Worm (Caenorhabditis elegans) whole organism, mixed stage, embryonic: ENCODE data around the gene srh-173.

Experiments used
- bed-3 ChIP-seq: fragments of 200-800 bp; sonication (Bioruptor generic); optimal IDR thresholded peaks from 3 replicates; lab custom pipeline; 2018; ENCODE audit warnings: mild to moderate bottlenecking, missing genetic modification characterization, moderate library complexity, missing compliant biosample characterization
- ceh-43 ChIP-seq: fragments of 200-800 bp; sonication (Bioruptor generic); optimal IDR thresholded peaks from 2 replicates; lab custom pipeline; 2018; ENCODE audit warnings: mild to moderate bottlenecking, missing genetic modification characterization, moderate library complexity, missing compliant biosample characterization
- ces-1 ChIP-seq: fragments of 150-350 bp; optimal IDR thresholded peaks from 2 replicates; lab custom pipeline; 2014; ENCODE audit warnings: missing biosample characterization, missing genetic modification reagents, missing genetic modification characterization
- cnd-1 ChIP-seq: fragments of 200-800 bp; sonication (Bioruptor generic); optimal IDR thresholded peaks from 2 replicates; lab custom pipeline; 2018; ENCODE audit warnings: mild to moderate bottlenecking, missing genetic modification characterization, missing compliant biosample characterization
- elt-3 ChIP-seq: fragments of 150-350 bp; optimal IDR thresholded peaks from 2 replicates; lab custom pipeline; 2014; ENCODE audit warnings: missing biosample characterization, missing genetic modification characterization
- flh-1 ChIP-seq: fragments of 200-800 bp; sonication (Bioruptor generic); optimal IDR thresholded peaks from 2 replicates; lab custom pipeline; 2018; ENCODE audit warnings: mild to moderate bottlenecking, missing genetic modification characterization, moderate library complexity, missing compliant biosample characterization
- ham-2 ChIP-seq: fragments of 200-800 bp; sonication (Bioruptor generic); optimal IDR thresholded peaks from 2 replicates; lab custom pipeline; 2018; ENCODE audit warnings: mild to moderate bottlenecking, missing genetic modification characterization, missing compliant biosample characterization
- lsy-2 ChIP-seq: fragments of 150-350 bp; optimal IDR thresholded peaks from 2 replicates; lab custom pipeline; 2014; ENCODE audit warnings: missing biosample characterization, missing genetic modification characterization
- mab-5 ChIP-seq: fragments of 150-350 bp; optimal IDR thresholded peaks from 2 replicates; lab custom pipeline; 2014; ENCODE audit warnings: missing biosample characterization, missing genetic modification characterization
- mep-1 ChIP-seq: fragments of 150-350 bp; optimal IDR thresholded peaks from 2 replicates; lab custom pipeline; 2017; ENCODE audit warnings: missing biosample characterization, missing genetic modification reagents, missing genetic modification characterization, inconsistent platforms
- mls-2 ChIP-seq: sonication (generic microtip); optimal IDR thresholded peaks from 2 replicates; lab custom pipeline; 2016; ENCODE audit warnings: mild to moderate bottlenecking, missing genetic modification characterization, moderate library complexity, missing compliant biosample characterization
- nhr-2 ChIP-seq: fragments of 150-350 bp; optimal IDR thresholded peaks from 2 replicates; lab custom pipeline; 2014; ENCODE audit warnings: missing biosample characterization, missing genetic modification characterization
- nhr-237 ChIP-seq: fragments of 150-350 bp; optimal IDR thresholded peaks from 2 replicates; lab custom pipeline; 2014; ENCODE audit warnings: missing biosample characterization, missing genetic modification characterization
- pha-4 ChIP-seq: fragments of 150-350 bp; optimal IDR thresholded peaks from 2 replicates; lab custom pipeline; 2018; ENCODE audit warnings: missing biosample characterization, missing genetic modification reagents, missing genetic modification characterization
- snpc-4 ChIP-seq: fragments of 150-350 bp; optimal IDR thresholded peaks from 2 replicates; lab custom pipeline; 2014; ENCODE audit warnings: missing biosample characterization, missing genetic modification characterization
- tbx-8 ChIP-seq: fragments of 200-800 bp; sonication (Bioruptor generic); optimal IDR thresholded peaks from 2 replicates; lab custom pipeline; 2018; ENCODE audit warnings: mild to moderate bottlenecking, missing genetic modification characterization, moderate library complexity, missing compliant biosample characterization
- unc-120 ChIP-seq: sonication (generic microtip); optimal IDR thresholded peaks from 2 replicates; lab custom pipeline; 2017; ENCODE audit warnings: missing genetic modification characterization, missing compliant biosample characterization; ENCODE audit not compliant: poor library complexity, severe bottlenecking
- unc-39 ChIP-seq: fragments of 150-350 bp; optimal IDR thresholded peaks from 2 replicates; lab custom pipeline; 2014; ENCODE audit warnings: missing biosample characterization, missing genetic modification characterization
- unc-62 ChIP-seq: fragments of 150-350 bp; optimal IDR thresholded peaks from 2 replicates; lab custom pipeline; 2014; ENCODE audit warnings: missing biosample characterization, missing genetic modification reagents, missing genetic modification characterization
- zip-8 ChIP-seq: fragments of 150-350 bp; optimal IDR thresholded peaks from 2 replicates; lab custom pipeline; 2014; ENCODE audit warnings: missing biosample characterization, missing genetic modification characterization
- ztf-11 ChIP-seq: fragments of 150-350 bp; optimal IDR thresholded peaks from 2 replicates; lab custom pipeline; 2014; ENCODE audit warnings: missing biosample characterization, missing genetic modification characterization

srh-173 gene

ce11 chrV:20007470-20007869 lies 34.4 kb downstream of the srh-173 start, which contains the start of gene Y60A3A.23:
Gene Y60A3A.23, plus strand, starts transcription at chrV:20007770.
- TF ChIP-seq zip-8: no peak
- no peak for TF ChIP-seq unc-120 (tag; lab: Kevin White, UChicago)
- TF ChIP-seq mep-1 (tag; lab: Kevin White, UChicago): no peak
- TF ChIP-seq bed-3 (GFP tag; lab: Kevin White, UChicago): no peak
- TF ChIP-seq cnd-1 (tag; lab: Kevin White, UChicago): no peak
- no peak for TF ChIP-seq lsy-2 (tag; lab: Kevin White, UChicago)
- no peak for TF ChIP-seq mab-5 (tag; lab: Kevin White, UChicago)
- TF ChIP-seq ztf-11 (tag; lab: Kevin White, UChicago): no peak
- TF ChIP-seq ces-1 (GFP tag; lab: Kevin White, UChicago): no peak
- no peak for TF ChIP-seq snpc-4 (tag; lab: Kevin White, UChicago)
- no peak for TF ChIP-seq elt-3 (tag; lab: Kevin White, UChicago)
- TF ChIP-seq unc-62 (GFP tag; lab: Kevin White, UChicago): no peak
- no peak for TF ChIP-seq ham-2
- no peak for TF ChIP-seq nhr-2 (tag; lab: Kevin White, UChicago)
- no peak for TF ChIP-seq nhr-237 (tag; lab: Kevin White, UChicago)
- TF ChIP-seq tbx-8 (GFP tag; lab: Kevin White, UChicago): no peak
- TF ChIP-seq mls-2 (tag; lab: Kevin White, UChicago): no peak

ce11 chrV:20011199-20011598 lies 38.1 kb downstream of the srh-173 start:
- TF ChIP-seq zip-8 (peak; percentile 44), nhr-2 (tag; lab: Kevin White, UChicago) (no peak), ham-2 (no peak), ceh-43 (GFP tag; lab: Kevin White, UChicago) (no peak)

ce11 chrV:20011654-20012053 lies 38.6 kb downstream of the srh-173 start, which contains the start of gene Y60A3A.21:
Gene Y60A3A.21, plus strand, starts transcription at chrV:20011954.
- TF ChIP-seq snpc-4 (tag; lab: Kevin White, UChicago): no peak

ce11 chrV:20021347-20021746 lies 48.3 kb downstream of the srh-173 start:
- no peak for TF ChIP-seq bed-3 (GFP tag; lab: Kevin White, UChicago)
- TF ChIP-seq mab-5 (tag; lab: Kevin White, UChicago): peak; percentile 25
- TF ChIP-seq unc-120 (tag; lab: Kevin White, UChicago): peak; percentile 21
- TF ChIP-seq unc-62 (GFP tag; lab: Kevin White, UChicago): peak; percentile 87
- no peak for TF ChIP-seq lsy-2 (tag; lab: Kevin White, UChicago)
- TF ChIP-seq pha-4 (tag; lab: Kevin White, UChicago): no peak
- TF ChIP-seq unc-39 (tag; lab: Kevin White, UChicago): no peak

- TF ChIP-seq nhr-237 (tag; lab: Kevin White, UChicago) (no peak), flh-1 (GFP tag; lab: Kevin White, UChicago) (no peak)
These were observed 49.9 kb downstream of the srh-173 start, which contains the start of gene lgc-55 for ce11 chrV:20022996-20023456. Gene lgc-55, plus strand, starts transcription at chrV:20023046.
